Worm (Caenorhabditis elegans) whole organism, L4 larva: ENCODE measurements around the gene pals-18.

Experiments
- D1046.2 ChIP-seq: fragments of 200-800 bp; sonication (Bioruptor generic); IDR thresholded peaks from 2 replicates; pipeline ENCODE4 v1.3.6; 2022; ENCODE audit warnings: missing genetic modification characterization, missing compliant biosample characterization
- F26F4.8 ChIP-seq: fragments of 200-800 bp; sonication (Bioruptor generic); conservative IDR thresholded peaks from 2 replicates; pipeline ENCODE4 v1.3.6; 2022; ENCODE audit warnings: missing genetic modification characterization, missing compliant biosample characterization
- F37D6.2 ChIP-seq: sonication (generic microtip); optimal IDR thresholded peaks from 2 replicates; lab custom pipeline; 2016; ENCODE audit warnings: mild to moderate bottlenecking, missing genetic modification characterization, missing compliant biosample characterization
- F49E8.2 ChIP-seq: sonication (generic microtip); optimal IDR thresholded peaks from 2 replicates; lab custom pipeline; 2016; ENCODE audit warnings: missing compliant biosample characterization, mild to moderate bottlenecking, missing genetic modification characterization, borderline replicate concordance
- R02D3.7 ChIP-seq: fragments of 150-350 bp; sonication (generic microtip); optimal IDR thresholded peaks from 3 replicates; lab custom pipeline; 2014; ENCODE audit warnings: missing biosample characterization, missing genetic modification characterization
- T20F7.1 ChIP-seq: fragments of 200-800 bp; sonication (Bioruptor generic); optimal IDR thresholded peaks from 2 replicates; lab custom pipeline; 2018; ENCODE audit warnings: mild to moderate bottlenecking, missing genetic modification characterization, missing compliant biosample characterization
- T26A8.4 ChIP-seq: fragments of 200-800 bp; sonication (Bioruptor generic); IDR thresholded peaks from 2 replicates; pipeline ENCODE4 v1.3.6; 2022; ENCODE audit warnings: missing genetic modification characterization, missing compliant biosample characterization
- Y48G9A.11 ChIP-seq: fragments of 200-800 bp; sonication (Bioruptor generic); IDR thresholded peaks from 2 replicates; pipeline ENCODE4 v1.3.6; 2022; ENCODE audit warnings: missing genetic modification reagents, missing genetic modification characterization, missing compliant biosample characterization
- ZK337.2 ChIP-seq: fragments of 200-800 bp; sonication (Bioruptor generic); IDR thresholded peaks from 2 replicates; pipeline ENCODE4 v1.3.6; 2022; ENCODE audit warnings: missing genetic modification reagents, missing genetic modification characterization, missing compliant biosample characterization
- ZK546.5 ChIP-seq, 2 experiments: sonication (generic microtip); optimal IDR thresholded peaks; 2 replicates each; lab custom pipeline; 2017; ENCODE audit warnings: missing biosample characterization in 2 of 2, missing genetic modification characterization in 2 of 2
- aha-1 ChIP-seq: fragments of 150-350 bp; peaks from one replicate; lab custom pipeline; 2014; ENCODE audit warnings: missing biosample characterization, missing genetic modification characterization
- arid-1 ChIP-seq: fragments of 200-800 bp; sonication (Bioruptor generic); conservative IDR thresholded peaks from 2 replicates; pipeline ENCODE4 v1.3.6; 2022; ENCODE audit warnings: missing genetic modification reagents, missing genetic modification characterization, missing compliant biosample characterization
- ceh-20 ChIP-seq: fragments of 200-800 bp; sonication (Bioruptor generic); IDR thresholded peaks from 2 replicates; pipeline ENCODE4 v1.3.6; 2022; ENCODE audit warnings: missing genetic modification reagents, missing genetic modification characterization, missing compliant biosample characterization
- ceh-28 ChIP-seq: fragments of 150-350 bp; optimal IDR thresholded peaks from 2 replicates; lab custom pipeline; 2014; ENCODE audit warnings: missing biosample characterization, missing genetic modification reagents, missing genetic modification characterization
- ceh-32 ChIP-seq: sonication (generic microtip); optimal IDR thresholded peaks from 2 replicates; lab custom pipeline; 2016; ENCODE audit warnings: mild to moderate bottlenecking, missing genetic modification characterization, missing compliant biosample characterization; ENCODE audit not compliant: poor library complexity
- ceh-82 ChIP-seq: sonication (generic microtip); optimal IDR thresholded peaks from 2 replicates; lab custom pipeline; 2017; ENCODE audit warnings: missing biosample characterization, missing genetic modification characterization
- ctbp-1 ChIP-seq: fragments of 200-800 bp; sonication (Bioruptor generic); IDR thresholded peaks from 2 replicates; pipeline ENCODE4 v1.3.6; 2022; ENCODE audit warnings: missing genetic modification reagents, missing genetic modification characterization, missing compliant biosample characterization
- daf-19 ChIP-seq: fragments of 200-800 bp; sonication (Bioruptor generic); conservative IDR thresholded peaks from 2 replicates; pipeline ENCODE4 v1.3.6; 2022; ENCODE audit warnings: missing genetic modification characterization, missing compliant biosample characterization
- dmd-9 ChIP-seq: fragments of 200-800 bp; sonication (Bioruptor generic); IDR thresholded peaks from 2 replicates; pipeline ENCODE4 v1.3.6; 2022; ENCODE audit warnings: missing genetic modification reagents, missing genetic modification characterization, missing compliant biosample characterization
- dve-1 ChIP-seq: sonication (generic microtip); optimal IDR thresholded peaks from 2 replicates; lab custom pipeline; 2017; ENCODE audit warnings: antibody characterized with exemption, mild to moderate bottlenecking, missing genetic modification characterization, missing compliant biosample characterization; ENCODE audit not compliant: insufficient read depth
- egl-27 ChIP-seq: sonication (generic microtip); optimal IDR thresholded peaks from 3 replicates; lab custom pipeline; 2017; ENCODE audit warnings: missing biosample characterization, missing genetic modification reagents, missing genetic modification characterization
- egl-43 ChIP-seq: fragments of 200-800 bp; sonication (Bioruptor generic); IDR thresholded peaks from 2 replicates; pipeline ENCODE4 v1.3.6; 2022; ENCODE audit warnings: missing genetic modification reagents, missing genetic modification characterization, missing compliant biosample characterization
- gei-8 ChIP-seq: fragments of 200-800 bp; sonication (Bioruptor generic); optimal IDR thresholded peaks from 2 replicates; lab custom pipeline; 2018; ENCODE audit warnings: mild to moderate bottlenecking, missing genetic modification characterization, missing compliant biosample characterization
- hif-1 ChIP-seq, 2 experiments: sonication (generic microtip); optimal IDR thresholded peaks; 2 replicates each; lab custom pipeline; 2016 to 2017; ENCODE audit warnings: missing compliant biosample characterization in 2 of 2, missing genetic modification characterization in 2 of 2, missing genetic modification reagents in 2 of 2, missing genotype in 2 of 2, mild to moderate bottlenecking in 1 of 2
- hmg-1.1 ChIP-seq: fragments of 200-800 bp; sonication (Bioruptor generic); IDR thresholded peaks from 2 replicates; pipeline ENCODE4 v1.3.6; 2022; ENCODE audit warnings: missing genetic modification reagents, missing genetic modification characterization, missing compliant biosample characterization
- jun-1 ChIP-seq: fragments of 150-350 bp; optimal IDR thresholded peaks from 2 replicates; lab custom pipeline; 2014; ENCODE audit warnings: missing biosample characterization, missing genetic modification reagents, missing genetic modification characterization
- lim-7 ChIP-seq: fragments of 200-800 bp; sonication (Bioruptor generic); IDR thresholded peaks from 2 replicates; pipeline ENCODE4 v1.3.6; 2022; ENCODE audit warnings: missing genetic modification characterization, missing compliant biosample characterization
- lin-39 ChIP-seq: fragments of 150-350 bp; optimal IDR thresholded peaks from 2 replicates; lab custom pipeline; 2014; ENCODE audit warnings: missing biosample characterization, missing genetic modification reagents, missing genetic modification characterization
- mep-1 ChIP-seq: fragments of 150-350 bp; sonication (generic microtip); optimal IDR thresholded peaks from 3 replicates; lab custom pipeline; 2014; ENCODE audit warnings: missing biosample characterization, missing genetic modification characterization
- mes-2 ChIP-seq: sonication (generic microtip); optimal IDR thresholded peaks from 2 replicates; lab custom pipeline; 2016; ENCODE audit warnings: missing genotype, mild to moderate bottlenecking, missing genetic modification characterization, missing compliant biosample characterization; ENCODE audit not compliant: poor library complexity, severe bottlenecking
- mxl-3 ChIP-seq: fragments of 200-800 bp; sonication (Bioruptor generic); optimal IDR thresholded peaks from 2 replicates; lab custom pipeline; 2018; ENCODE audit warnings: mild to moderate bottlenecking, missing genetic modification characterization, missing compliant biosample characterization
- nhr-10 ChIP-seq: fragments of 150-350 bp; optimal IDR thresholded peaks from 2 replicates; lab custom pipeline; 2014; ENCODE audit warnings: missing biosample characterization, missing genetic modification characterization
- nhr-111 ChIP-seq: fragments of 200-800 bp; sonication (Bioruptor generic); optimal IDR thresholded peaks from 2 replicates; lab custom pipeline; 2018; ENCODE audit warnings: mild to moderate bottlenecking, missing genetic modification characterization, missing compliant biosample characterization
- nhr-28 ChIP-seq: fragments of 150-350 bp; optimal IDR thresholded peaks from 2 replicates; lab custom pipeline; 2014; ENCODE audit warnings: missing biosample characterization, missing genetic modification characterization
- nhr-41 ChIP-seq: fragments of 200-800 bp; sonication (Bioruptor generic); IDR thresholded peaks from 2 replicates; pipeline ENCODE4 v1.3.6; 2022; ENCODE audit warnings: missing genetic modification reagents, missing genetic modification characterization, missing compliant biosample characterization
- nhr-48 ChIP-seq: sonication (generic microtip); optimal IDR thresholded peaks from 2 replicates; lab custom pipeline; 2016; ENCODE audit warnings: mild to moderate bottlenecking, missing genetic modification characterization, missing compliant biosample characterization
- nhr-6 ChIP-seq: fragments of 150-350 bp; optimal IDR thresholded peaks from 2 replicates; lab custom pipeline; 2014; ENCODE audit warnings: missing biosample characterization, missing genetic modification characterization
- nhr-76 ChIP-seq: fragments of 150-350 bp; optimal IDR thresholded peaks from 2 replicates; lab custom pipeline; 2014; ENCODE audit warnings: missing biosample characterization, missing genetic modification characterization
- set-16 ChIP-seq: fragments of 200-800 bp; sonication (Bioruptor generic); IDR thresholded peaks from 2 replicates; pipeline ENCODE4 v1.3.6; 2022; ENCODE audit warnings: missing genetic modification reagents, missing genetic modification characterization, missing compliant biosample characterization
- skn-1 ChIP-seq: fragments of 150-350 bp; optimal IDR thresholded peaks from 2 replicates; lab custom pipeline; 2014; ENCODE audit warnings: missing biosample characterization, missing genetic modification characterization
- snpc-1.2 ChIP-seq: fragments of 200-800 bp; sonication (Bioruptor generic); IDR thresholded peaks from 2 replicates; pipeline ENCODE4 v1.3.6; 2022; ENCODE audit warnings: missing genetic modification reagents, missing genetic modification characterization, missing compliant biosample characterization
- spr-3 ChIP-seq: fragments of 200-800 bp; sonication (Bioruptor generic); optimal IDR thresholded peaks from 2 replicates; lab custom pipeline; 2018; ENCODE audit warnings: mild to moderate bottlenecking, missing genetic modification characterization, missing compliant biosample characterization
- unc-130 ChIP-seq: sonication (generic microtip); optimal IDR thresholded peaks from 2 replicates; lab custom pipeline; 2016; ENCODE audit warnings: missing genetic modification reagents, missing genetic modification characterization, missing compliant biosample characterization
- unc-62 ChIP-seq, 3 experiments: fragments of 150-350 bp in 1 of 3; sonication (generic microtip); optimal IDR thresholded peaks in 2 of 3; peaks in 1 of 3; 1 replicate in 1 of 3; 2 replicates in 2 of 3; lab custom pipeline; 2014 to 2017; ENCODE audit warnings: missing biosample characterization in 3 of 3, missing genetic modification characterization in 3 of 3, missing genetic modification reagents in 3 of 3, missing genotype in 1 of 3
- zfp-3 ChIP-seq: fragments of 200-800 bp; sonication (Bioruptor generic); conservative IDR thresholded peaks from 2 replicates; pipeline ENCODE4 v1.3.6; 2022; ENCODE audit warnings: missing genetic modification reagents, missing genetic modification characterization, missing compliant biosample characterization
- ztf-7 ChIP-seq: fragments of 150-350 bp; optimal IDR thresholded peaks from 2 replicates; lab custom pipeline; 2014; ENCODE audit warnings: missing biosample characterization, missing genetic modification characterization

pals-18 gene

DNA sequence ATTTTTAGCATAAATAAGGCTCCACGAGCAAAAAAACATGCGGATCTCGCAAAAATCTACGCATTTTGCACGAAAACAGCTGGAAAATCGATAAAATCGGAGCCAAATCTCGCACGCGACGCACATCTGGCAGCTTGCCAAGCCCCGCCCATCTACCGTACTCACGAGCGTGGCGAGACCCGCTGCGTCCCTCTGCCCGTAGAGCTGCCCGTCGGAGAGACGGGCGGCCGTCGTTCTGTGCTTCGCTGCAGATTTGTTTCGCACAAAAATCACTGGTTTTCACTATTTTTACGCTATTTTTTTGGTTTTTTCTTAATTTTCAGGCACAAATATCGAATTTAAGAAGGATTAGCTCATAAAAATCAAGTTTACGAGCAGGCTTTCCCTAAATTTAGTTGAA is 15.5 kb downstream of the pals-18 start (continued):
- TF ChIP-seq nhr-6 (tag; lab: Kevin White, UChicago) (peak; percentile 84), ctbp-1 (peak; percentile 68), ztf-7 (peak; percentile 24), nhr-48 (tag; lab: Kevin White, UChicago) (peak; percentile 44), F26F4.8 (GFP tag; lab: Robert Waterston, UW) (no peak), mxl-3 (GFP tag; lab: Kevin White, UChicago) (peak; percentile 82), zfp-3 (peak; percentile 84), spr-3 (GFP tag; lab: Kevin White, UChicago) (peak; percentile 60), ceh-32 (tag; lab: Kevin White, UChicago) (no peak), hmg-1.1 (GFP tag; lab: Robert Waterston, UW) (peak; percentile 84), dve-1 (peak; percentile 89), nhr-111 (GFP tag; lab: Kevin White, UChicago) (no peak), daf-19 (GFP tag; lab: Robert Waterston, UW) (no peak), D1046.2 (GFP tag; lab: Robert Waterston, UW) (no peak), arid-1 (peak; percentile 79), ceh-82 (no peak), egl-43 (GFP tag; lab: Robert Waterston, UW) (peak; percentile 63), nhr-76 (no peak), egl-27 (tag; lab: Kevin White, UChicago) (no peak), T20F7.1 (peak; percentile 82), jun-1 (peak; percentile 54), hif-1 (tag; optimal IDR thresholded peaks at IDR 0.05; lab: Kevin White, UChicago) (peak; percentile 10 to 79), nhr-41 (GFP tag; lab: Robert Waterston, UW) (no peak), ZK546.5 (tag; optimal IDR thresholded peaks at IDR 0.05; lab: Kevin White, UChicago) (peak; percentile 51 to 94), F37D6.2 (peak; percentile 71), unc-62 (GFP tag; optimal IDR thresholded peaks at IDR 0.05 in 1 of 2; lab: Kevin White, UChicago) (peak in 1 of 2 experiments; percentile 93), unc-62 (tag; optimal IDR thresholded peaks at IDR 0.05; lab: Kevin White, UChicago) (no peak)

DNA sequence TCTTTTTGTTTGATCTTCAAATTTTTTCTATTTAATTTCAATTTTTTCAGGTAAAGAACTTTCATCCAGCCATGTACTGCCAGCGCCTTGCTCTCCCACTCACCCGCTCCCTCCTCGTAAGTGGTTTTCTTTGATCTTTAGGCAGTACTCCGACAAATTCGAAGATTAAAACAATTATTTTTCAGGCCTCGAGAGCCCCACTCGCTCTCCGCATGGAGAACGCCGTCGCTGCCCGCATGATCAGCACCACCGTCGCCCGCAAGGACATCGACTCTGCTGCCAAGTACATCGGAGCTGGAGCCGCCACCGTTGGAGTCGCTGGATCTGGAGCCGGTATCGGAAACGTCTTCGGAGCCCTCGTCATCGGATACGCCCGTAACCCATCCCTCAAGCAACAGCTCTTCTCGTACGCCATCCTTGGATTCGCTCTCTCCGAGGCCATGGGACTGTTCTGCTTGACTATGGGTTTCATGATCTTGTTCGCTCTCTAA is 16.0 kb downstream of the pals-18 start, which contains the start of gene Y82E9BR.3:
Gene Y82E9BR.3, plus strand, starts transcription at position 51 of the 491 bp plus-strand sequence.
- TF ChIP-seq snpc-1.2: 0 out of 2 replicates have a peak, but pooled peaks have one; percentile 14
- peak; percentile 94 for TF ChIP-seq set-16 (GFP tag; lab: Robert Waterston, UW)
- TF ChIP-seq lim-7: peak; percentile 27; the same call in 1 of the 2 replicates
- TF ChIP-seq aha-1 (tag; lab: Kevin White, UChicago): peak; percentile 41
- TF ChIP-seq ceh-20: no peak

DNA sequence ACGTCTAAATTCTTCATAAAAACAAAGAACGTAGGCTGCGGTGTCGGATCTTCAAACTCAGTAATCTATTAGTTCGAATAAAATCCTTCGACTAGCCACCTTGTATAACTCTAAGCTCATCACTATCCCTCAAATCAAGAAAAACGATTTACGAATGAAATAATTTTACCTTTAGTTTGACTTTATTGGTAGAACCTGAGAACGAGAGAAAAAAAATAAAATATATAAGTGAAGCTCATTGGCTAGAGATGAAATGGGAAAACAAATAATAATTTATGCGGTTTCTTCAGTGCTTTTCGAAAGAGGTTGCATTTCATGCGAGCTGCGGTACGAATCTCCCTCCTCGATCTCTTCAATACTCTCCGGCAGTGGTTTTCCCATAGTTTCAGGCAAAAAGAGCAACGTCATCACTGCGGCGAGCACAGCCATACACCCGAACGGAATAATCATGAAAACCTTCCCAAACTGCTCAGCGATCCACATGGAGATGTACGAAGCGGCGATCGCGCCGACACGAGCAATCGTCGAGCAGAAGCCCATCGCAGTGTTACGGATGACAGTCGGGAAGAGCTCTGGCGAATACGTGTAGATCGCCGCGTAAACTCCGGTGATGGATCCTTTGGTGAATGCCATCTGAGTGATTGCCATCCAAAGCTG is 16.6 kb downstream of the pals-18 start:
- TF ChIP-seq ceh-28 (tag; lab: Kevin White, UChicago): no peak
- peak; percentile 90 for TF ChIP-seq F49E8.2 (tag; lab: Kevin White, UChicago)
- peak; percentile 56 for TF ChIP-seq hmg-1.1 (GFP tag; lab: Robert Waterston, UW)
- no peak for TF ChIP-seq ZK337.2 (GFP tag; lab: Robert Waterston, UW)
- peak; percentile 34 for TF ChIP-seq unc-130
- peak; percentile 12 for TF ChIP-seq jun-1
- TF ChIP-seq mep-1: peak; percentile 94
- no peak; the same call in none of the 2 replicates for TF ChIP-seq egl-43 (GFP tag; lab: Robert Waterston, UW)
- peak; percentile 79 for TF ChIP-seq Y48G9A.11 (GFP tag; lab: Robert Waterston, UW)
- TF ChIP-seq mes-2 (tag; lab: Kevin White, UChicago): peak; percentile 61
- TF ChIP-seq hif-1 (tag; optimal IDR thresholded peaks at IDR 0.05; lab: Kevin White, UChicago): peak in 1 of 2 experiments; percentile 70
- TF ChIP-seq ceh-32 (tag; lab: Kevin White, UChicago): no peak
- no peak for TF ChIP-seq lin-39 (tag; lab: Kevin White, UChicago)
- TF ChIP-seq gei-8: peak; percentile 37
- peak; percentile 71 for TF ChIP-seq snpc-1.2
- TF ChIP-seq dmd-9 (GFP tag; lab: Robert Waterston, UW): peak; percentile 33; the same call in 1 of the 2 replicates
- peak; percentile 74 for TF ChIP-seq set-16 (GFP tag; lab: Robert Waterston, UW)
- TF ChIP-seq skn-1 (tag; lab: Kevin White, UChicago): no peak
- TF ChIP-seq T26A8.4 (GFP tag; lab: Robert Waterston, UW): peak; percentile 84
- peak; percentile 95 for TF ChIP-seq nhr-10 (tag; lab: Kevin White, UChicago)
- peak; percentile 97; the same call in 1 of the 2 replicates for TF ChIP-seq daf-19 (GFP tag; lab: Robert Waterston, UW)
- peak; percentile 34 for TF ChIP-seq nhr-28 (tag; lab: Kevin White, UChicago)
- peak; percentile 35 for TF ChIP-seq R02D3.7 (tag; lab: Kevin White, UChicago)
